Fruit fly (Drosophila melanogaster) whole organism, prepupa: ENCODE measurements around the gene CG15531.

Experiments used
- Blimp-1 ChIP-seq: fragments of 200-800 bp; sonication (Bioruptor generic); optimal IDR thresholded peaks from 3 replicates; lab custom pipeline; 2017; ENCODE audit warnings: missing biosample characterization, missing genetic modification characterization, mild to moderate bottlenecking, moderate library complexity, missing genetic modification reagents
- CG10669 ChIP-seq: fragments of 200-800 bp; sonication (Bioruptor generic); optimal IDR thresholded peaks from 3 replicates; lab custom pipeline; 2018; ENCODE audit warnings: missing biosample characterization, mild to moderate bottlenecking, missing genetic modification characterization, moderate library complexity
- CG11902 ChIP-seq: fragments of 200-800 bp; sonication (Bioruptor generic); optimal IDR thresholded peaks from 3 replicates; lab custom pipeline; 2016; ENCODE audit warnings: missing biosample characterization, missing genetic modification characterization
- CG31627 ChIP-seq: fragments of 200-800 bp; sonication (Bioruptor generic); optimal IDR thresholded peaks from 3 replicates; lab custom pipeline; 2016; ENCODE audit warnings: missing biosample characterization, missing genetic modification characterization
- CG32006 ChIP-seq: fragments of 200-800 bp; sonication (Bioruptor generic); optimal IDR thresholded peaks from 3 replicates; lab custom pipeline; 2017; ENCODE audit warnings: missing biosample characterization, mild to moderate bottlenecking, missing genetic modification characterization
- CG34406 ChIP-seq: fragments of 200-800 bp; sonication (Bioruptor generic); optimal IDR thresholded peaks from 3 replicates; lab custom pipeline; 2016; ENCODE audit warnings: missing biosample characterization, missing genetic modification characterization
- CG3919 ChIP-seq: fragments of 200-800 bp; sonication (Bioruptor generic); optimal IDR thresholded peaks from 3 replicates; lab custom pipeline; 2016; ENCODE audit warnings: missing biosample characterization, missing genetic modification characterization
- CG4318 ChIP-seq: fragments of 200-800 bp; sonication (Bioruptor generic); optimal IDR thresholded peaks from 3 replicates; lab custom pipeline; 2017; ENCODE audit warnings: missing biosample characterization, mild to moderate bottlenecking, missing genetic modification characterization
- CG6792 ChIP-seq: fragments of 200-800 bp; sonication (Bioruptor generic); optimal IDR thresholded peaks from 3 replicates; lab custom pipeline; 2016; ENCODE audit warnings: missing biosample characterization, missing genetic modification characterization
- CG6854 ChIP-seq: fragments of 200-800 bp; sonication (Bioruptor generic); optimal IDR thresholded peaks from 2 replicates; lab custom pipeline; 2017; ENCODE audit warnings: missing biosample characterization, mild to moderate bottlenecking, missing genetic modification characterization
- CG8119 ChIP-seq: fragments of 200-800 bp; sonication (Bioruptor generic); IDR thresholded peaks from 3 replicates; pipeline ENCODE4 v1.3.6; 2022; ENCODE audit warnings: missing biosample characterization, missing genetic modification characterization
- CG8632 ChIP-seq: fragments of 200-800 bp; sonication (Bioruptor generic); optimal IDR thresholded peaks from 3 replicates; lab custom pipeline; 2016; ENCODE audit warnings: missing biosample characterization, missing genetic modification characterization
- Eip75B ChIP-seq: fragments of 200-800 bp; sonication (Bioruptor generic); optimal IDR thresholded peaks from 3 replicates; lab custom pipeline; 2016; ENCODE audit warnings: missing biosample characterization, missing genetic modification characterization
- Eip78C ChIP-seq: fragments of 200-800 bp; sonication (Bioruptor generic); peaks from one replicate; lab custom pipeline; 2016; ENCODE audit warnings: missing biosample characterization, missing genetic modification characterization
- Eip93F ChIP-seq: fragments of 200-800 bp; sonication (Bioruptor generic); optimal IDR thresholded peaks from 2 replicates; lab custom pipeline; 2016; ENCODE audit warnings: missing biosample characterization, mild to moderate bottlenecking, missing genetic modification characterization
- Ets21C ChIP-seq: fragments of 200-800 bp; sonication (Bioruptor generic); optimal IDR thresholded peaks from 3 replicates; lab custom pipeline; 2016; ENCODE audit warnings: missing biosample characterization, missing genetic modification characterization
- Ets96B ChIP-seq: fragments of 200-800 bp; optimal IDR thresholded peaks from 2 replicates; lab custom pipeline; 2019; ENCODE audit warnings: missing biosample characterization, mild to moderate bottlenecking, missing genetic modification characterization, moderate library complexity
- Gug ChIP-seq: fragments of 200-800 bp; sonication (Bioruptor generic); IDR thresholded peaks from 2 replicates; pipeline ENCODE4 v1.3.6; 2022; ENCODE audit warnings: missing biosample characterization, missing genetic modification characterization
- Hr39 ChIP-seq: fragments of 200-800 bp; sonication (Bioruptor generic); optimal IDR thresholded peaks from 2 replicates; lab custom pipeline; 2016; ENCODE audit warnings: missing biosample characterization, missing genetic modification characterization
- Hr4 ChIP-seq: fragments of 200-800 bp; sonication (Bioruptor generic); optimal IDR thresholded peaks from 3 replicates; lab custom pipeline; 2016; ENCODE audit warnings: missing biosample characterization, missing genetic modification characterization
- Lpt ChIP-seq: fragments of 200-800 bp; sonication (Bioruptor generic); optimal IDR thresholded peaks from 3 replicates; lab custom pipeline; 2016; ENCODE audit warnings: missing biosample characterization, missing genetic modification characterization
- OdsH ChIP-seq: fragments of 200-800 bp; sonication (Bioruptor generic); optimal IDR thresholded peaks from 3 replicates; lab custom pipeline; 2016; ENCODE audit warnings: missing biosample characterization, missing genetic modification characterization
- Smox ChIP-seq: fragments of 200-800 bp; sonication (Bioruptor generic); optimal IDR thresholded peaks from 3 replicates; lab custom pipeline; 2016; ENCODE audit warnings: missing biosample characterization, missing genetic modification characterization
- Sox102F ChIP-seq: fragments of 200-800 bp; sonication (Bioruptor generic); optimal IDR thresholded peaks from 2 replicates; lab custom pipeline; 2016; ENCODE audit warnings: missing biosample characterization, mild to moderate bottlenecking, missing genetic modification characterization
- Sox15 ChIP-seq: fragments of 200-800 bp; sonication (Bioruptor generic); optimal IDR thresholded peaks from 3 replicates; lab custom pipeline; 2016; ENCODE audit warnings: missing biosample characterization, missing genetic modification characterization
- achi ChIP-seq: fragments of 200-800 bp; sonication (Bioruptor generic); optimal IDR thresholded peaks from 3 replicates; lab custom pipeline; 2016; ENCODE audit warnings: missing biosample characterization, missing genetic modification characterization
- cyc ChIP-seq: fragments of 200-800 bp; sonication (Bioruptor generic); optimal IDR thresholded peaks from 3 replicates; lab custom pipeline; 2016; ENCODE audit warnings: missing biosample characterization, missing genetic modification characterization
- eg ChIP-seq: fragments of 200-800 bp; sonication (Bioruptor generic); IDR thresholded peaks from 3 replicates; pipeline ENCODE4 v1.3.6; 2022; ENCODE audit warnings: missing biosample characterization, missing genetic modification characterization
- esn ChIP-seq: fragments of 200-800 bp; sonication (Bioruptor generic); optimal IDR thresholded peaks from 2 replicates; lab custom pipeline; 2016; ENCODE audit warnings: missing biosample characterization, mild to moderate bottlenecking, missing genetic modification characterization, moderate library complexity
- fd59A ChIP-seq: fragments of 200-800 bp; sonication (Bioruptor generic); optimal IDR thresholded peaks from 2 replicates; lab custom pipeline; 2017; ENCODE audit warnings: missing biosample characterization, mild to moderate bottlenecking, missing genetic modification characterization, missing genetic modification reagents
- fd85E ChIP-seq: fragments of 200-800 bp; sonication (Bioruptor generic); optimal IDR thresholded peaks from 3 replicates; lab custom pipeline; 2016; ENCODE audit warnings: missing biosample characterization, missing genetic modification characterization
- fkh ChIP-seq: fragments of 200-800 bp; sonication (Bioruptor generic); optimal IDR thresholded peaks from 3 replicates; lab custom pipeline; 2017; ENCODE audit warnings: missing biosample characterization, mild to moderate bottlenecking, missing genetic modification characterization, moderate library complexity
- net ChIP-seq: fragments of 200-800 bp; sonication (Bioruptor generic); optimal IDR thresholded peaks from 3 replicates; lab custom pipeline; 2016; ENCODE audit warnings: missing biosample characterization, missing genetic modification characterization
- salr ChIP-seq, 2 experiments: fragments of 200-800 bp; sonication (Bioruptor generic); optimal IDR thresholded peaks; 3 replicates each; lab custom pipeline; 2016 to 2018; ENCODE audit warnings: missing biosample characterization in 2 of 2, missing genetic modification characterization in 2 of 2, mild to moderate bottlenecking in 1 of 2
- spab ChIP-seq: fragments of 200-800 bp; sonication (Bioruptor generic); optimal IDR thresholded peaks from 2 replicates; lab custom pipeline; 2017; ENCODE audit warnings: missing biosample characterization, mild to moderate bottlenecking, missing genetic modification characterization, missing genetic modification reagents
- ss ChIP-seq, 2 experiments: fragments of 200-800 bp; sonication (Bioruptor generic); optimal IDR thresholded peaks; 2 replicates in 1 of 2; 3 replicates in 1 of 2; lab custom pipeline; 2017 to 2018; ENCODE audit warnings: mild to moderate bottlenecking in 2 of 2, missing biosample characterization in 2 of 2, missing genetic modification characterization in 2 of 2, moderate library complexity in 1 of 2
- topi ChIP-seq: fragments of 200-800 bp; sonication (Bioruptor generic); optimal IDR thresholded peaks from 3 replicates; lab custom pipeline; 2016; ENCODE audit warnings: missing biosample characterization, missing genetic modification characterization

Gene CG15531

dm6 chr3R:30243262-30243815, 47.3 kb upstream of the CG15531 start, which contains the start of gene CG9737 (continued):
- TF ChIP-seq Ets21C (GFP tag; lab: Kevin White, UChicago), result no peak
- TF ChIP-seq achi, result peak; percentile 20
- TF ChIP-seq salr (GFP tag; optimal IDR thresholded peaks at IDR 0.05; lab: Kevin White, UChicago), result peak; percentile 15 to 30
- no peak for TF ChIP-seq Gug (GFP tag; lab: Robert Waterston, UW)
- peak; percentile 98 for TF ChIP-seq CG6854 (GFP tag; lab: Kevin White, UChicago)
- peak; percentile 67 for TF ChIP-seq topi
- no peak for TF ChIP-seq CG31627 (GFP tag; lab: Kevin White, UChicago)
- peak; percentile 61 for TF ChIP-seq Lpt (GFP tag; lab: Kevin White, UChicago)
- TF ChIP-seq Hr39 (GFP tag; lab: Kevin White, UChicago), result no peak
- peak; percentile 0 for TF ChIP-seq fd85E
- peak; percentile 90 for TF ChIP-seq Eip78C (GFP tag; lab: Kevin White, UChicago)
- no peak for TF ChIP-seq CG11902
- TF ChIP-seq CG4318, result no peak

- TF ChIP-seq topi, result no peak
- no peak for TF ChIP-seq OdsH
- TF ChIP-seq Blimp-1, result peak; percentile 69
Observed at dm6 chr3R:30240245-30240644, 44.2 kb upstream of the CG15531 start.

dm6 chr3R:30237634-30238033, 41.6 kb upstream of the CG15531 start, which contains the start of gene CG43448:
Gene CG43448, minus strand, starts transcription at chr3R:30237734.
- TF ChIP-seq spab (GFP tag; lab: Kevin White, UChicago), result no peak
- TF ChIP-seq Hr4 (GFP tag; lab: Kevin White, UChicago), result no peak
- TF ChIP-seq cyc, result no peak
- no peak for TF ChIP-seq salr (GFP tag; optimal IDR thresholded peaks at IDR 0.05; lab: Kevin White, UChicago)
- TF ChIP-seq CG32006 (GFP tag; lab: Kevin White, UChicago), result no peak
- TF ChIP-seq CG6792 (GFP tag; lab: Kevin White, UChicago), result no peak
- TF ChIP-seq Smox, result no peak
- no peak for TF ChIP-seq Eip93F (GFP tag; lab: Kevin White, UChicago)
- TF ChIP-seq Sox102F, result no peak
- no peak for TF ChIP-seq Ets96B (tag; lab: Kevin White, UChicago)
- TF ChIP-seq CG8119, result no peak
- TF ChIP-seq CG3919 (GFP tag; lab: Kevin White, UChicago), result no peak
- no peak for TF ChIP-seq topi
- TF ChIP-seq Sox15 (GFP tag; lab: Kevin White, UChicago), result no peak
- TF ChIP-seq CG8632 (GFP tag; lab: Kevin White, UChicago), result no peak
- TF ChIP-seq ss (GFP tag; optimal IDR thresholded peaks at IDR 0.05; lab: Kevin White, UChicago), result no peak
- no peak for TF ChIP-seq CG10669
- no peak for TF ChIP-seq fkh (GFP tag; lab: Kevin White, UChicago)
- TF ChIP-seq CG34406 (GFP tag; lab: Kevin White, UChicago), result no peak
- TF ChIP-seq Eip75B (GFP tag; lab: Kevin White, UChicago), result no peak

- TF ChIP-seq eg, result no peak
- TF ChIP-seq esn (GFP tag; lab: Kevin White, UChicago), result no peak
- TF ChIP-seq Eip75B (GFP tag; lab: Kevin White, UChicago), result no peak
- TF ChIP-seq net (GFP tag; lab: Kevin White, UChicago), result no peak
- TF ChIP-seq fd59A (GFP tag; lab: Kevin White, UChicago), result no peak
- no peak for TF ChIP-seq CG3919 (GFP tag; lab: Kevin White, UChicago)
Observed at dm6 chr3R:30236994-30237393, 41.0 kb upstream of the CG15531 start.
